Fruit fly (Drosophila melanogaster): ENCODE results near the gene CG9782.

- TF ChIP-seq CG6163 (GFP tag; IDR thresholded peaks at IDR 0.05) = peak; percentile 99
- TF ChIP-seq CG16779 (tag; optimal IDR thresholded peaks at IDR 0.05) = peak; percentile 98
- TF ChIP-seq Lpt (GFP tag; optimal IDR thresholded peaks at IDR 0.05) = peak; percentile 79
- TF ChIP-seq lz (GFP tag; optimal IDR thresholded peaks at IDR 0.05) = peak; percentile 42
- TF ChIP-seq fd59A (GFP tag; optimal IDR thresholded peaks at IDR 0.05) = peak; percentile 86
- TF ChIP-seq Hr39 (GFP tag; optimal IDR thresholded peaks at IDR 0.05) = no peak
- peak; percentile 93 for TF ChIP-seq CG6854 (GFP tag; optimal IDR thresholded peaks at IDR 0.05)
- TF ChIP-seq net (GFP tag; optimal IDR thresholded peaks at IDR 0.05) = peak; percentile 94
- TF ChIP-seq Sox15 (GFP tag; optimal IDR thresholded peaks at IDR 0.05) = no peak
- TF ChIP-seq Blimp-1 (GFP tag; optimal IDR thresholded peaks at IDR 0.05) = peak; percentile 65
- TF ChIP-seq CG1621 (tag; optimal IDR thresholded peaks at IDR 0.05) = peak; percentile 97
- peak; percentile 90 for TF ChIP-seq CG34406 (GFP tag; optimal IDR thresholded peaks at IDR 0.05)
Measured at dm6 chrX:16599770-16600169, 21.6 kb downstream of the CG9782 start.

All from whole organism, prepupa.